Fruit fly (Drosophila melanogaster): ENCODE results near the gene twr.

The twr gene

DNA sequence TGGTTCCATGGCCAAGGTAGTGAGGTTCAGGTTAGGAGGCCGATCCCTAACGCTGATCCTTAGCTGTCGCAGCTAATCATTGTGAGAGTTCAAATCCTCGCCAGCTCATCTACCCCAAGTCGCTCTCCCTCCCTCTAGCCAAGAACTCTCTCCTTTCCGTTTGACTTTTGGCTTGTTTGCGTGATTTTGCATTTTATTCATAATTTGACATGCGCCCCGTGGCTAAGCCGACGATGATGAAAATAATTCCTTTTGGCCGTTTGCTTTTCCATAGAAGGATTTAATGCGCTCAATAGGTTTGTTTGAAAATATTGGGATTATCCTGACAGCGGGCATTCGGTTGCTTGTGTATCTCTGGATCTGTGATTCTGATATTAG lies 5.6 kb downstream of the twr start:
- TF ChIP-seq woc (GFP tag; optimal IDR thresholded peaks at IDR 0.05) (no peak), GATAd (GFP tag; optimal IDR thresholded peaks at IDR 0.05) (no peak), Sp1 (GFP tag; optimal IDR thresholded peaks at IDR 0.05) (no peak), jim (GFP tag; optimal IDR thresholded peaks at IDR 0.05) (no peak), Myc (optimal IDR thresholded peaks at IDR 0.05) (no peak), brk (GFP tag; optimal IDR thresholded peaks at IDR 0.05) (no peak)

DNA sequence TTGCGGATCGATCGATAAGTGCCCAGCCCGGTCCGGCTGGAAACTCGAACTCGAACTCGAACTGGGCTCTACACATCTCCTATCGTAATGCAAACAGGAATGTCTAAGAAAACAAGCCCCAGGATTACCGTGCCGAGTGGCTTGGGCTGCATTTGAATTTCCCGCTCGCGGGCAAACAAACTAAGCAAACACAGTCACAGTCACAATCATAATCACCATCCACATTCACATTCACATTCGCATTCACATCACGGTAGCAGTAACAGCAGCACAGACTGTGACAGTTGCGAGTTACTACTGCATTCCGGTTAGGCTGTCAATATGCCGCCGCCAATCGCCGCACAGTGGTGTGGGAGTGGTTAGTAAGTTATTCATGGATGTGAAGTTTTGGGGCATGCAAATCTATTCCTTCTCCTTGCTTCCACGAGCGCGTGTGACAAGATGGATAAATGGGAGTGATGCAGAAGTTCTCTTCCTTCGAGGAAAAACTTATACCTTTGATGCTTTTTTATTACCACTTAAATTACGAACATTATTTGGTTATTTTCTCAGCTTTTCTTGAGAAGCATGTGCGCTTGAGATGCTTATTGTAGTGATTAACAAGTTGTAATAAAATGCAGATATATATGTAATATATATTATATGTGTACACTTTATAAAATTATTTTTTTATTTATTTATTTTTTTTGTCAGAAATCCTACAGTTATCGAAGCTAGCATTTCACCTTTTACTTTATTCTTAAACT lies 6.9 kb downstream of the twr start:
- TF ChIP-seq dmrt93B (GFP tag; optimal IDR thresholded peaks at IDR 0.05) (no peak), Hnf4 (GFP tag; optimal IDR thresholded peaks at IDR 0.05) (no peak), Myc (optimal IDR thresholded peaks at IDR 0.05) (no peak), sage (GFP tag; optimal IDR thresholded peaks at IDR 0.05) (no peak), foxo (GFP tag; optimal IDR thresholded peaks at IDR 0.05) (no peak), Hr83 (GFP tag; optimal IDR thresholded peaks at IDR 0.05; ENCODE audit: poor library complexity, severe bottlenecking) (no peak), fru (GFP tag; optimal IDR thresholded peaks at IDR 0.05) (no peak), sv (GFP tag; optimal IDR thresholded peaks at IDR 0.05) (no peak), Dif (GFP tag; optimal IDR thresholded peaks at IDR 0.05; ENCODE audit: partially characterized antibody) (no peak), CG32264 (GFP tag; optimal IDR thresholded peaks at IDR 0.05) (no peak), lola (GFP tag; optimal IDR thresholded peaks at IDR 0.05) (no peak), brk (GFP tag; optimal IDR thresholded peaks at IDR 0.05) (no peak), GATAd (GFP tag; optimal IDR thresholded peaks at IDR 0.05) (no peak), h (GFP tag; optimal IDR thresholded peaks at IDR 0.05) (no peak), CrebA (GFP tag; optimal IDR thresholded peaks at IDR 0.05; ENCODE audit: borderline replicate concordance) (no peak), CG9705 (GFP tag; optimal IDR thresholded peaks at IDR 0.05) (no peak), HLH106 (tag; optimal IDR thresholded peaks at IDR 0.05) (no peak), Abd-B (GFP tag; optimal IDR thresholded peaks at IDR 0.05) (no peak), Vsx2 (GFP tag; optimal IDR thresholded peaks at IDR 0.05; ENCODE audit: partially characterized antibody) (no peak)

DNA sequence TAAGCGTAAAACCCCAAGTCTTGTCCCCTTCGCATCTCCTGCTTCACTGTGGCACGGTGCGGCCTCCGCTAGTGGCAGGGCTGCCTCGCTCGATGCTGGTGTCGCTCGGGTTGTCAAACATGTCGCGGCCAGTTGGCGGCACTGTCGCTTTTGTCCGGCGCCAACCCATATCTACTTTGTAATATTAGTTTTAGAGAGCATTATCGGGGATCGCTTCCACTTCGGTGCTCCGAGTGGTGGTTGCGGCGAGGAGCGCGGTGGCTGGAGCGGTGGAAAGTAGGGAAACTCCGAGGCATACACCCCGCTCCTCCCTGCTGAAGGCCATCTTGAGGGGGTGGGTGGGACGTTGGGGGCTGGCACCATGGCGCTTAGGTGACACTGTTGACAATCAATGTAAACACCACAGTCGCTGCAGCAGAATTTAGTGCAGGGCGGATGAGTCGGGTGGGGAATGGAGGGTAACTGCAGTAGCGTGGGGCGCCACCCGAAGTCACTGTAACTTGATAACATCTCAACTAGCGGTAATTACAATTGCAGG lies 7.5 kb downstream of the twr start:
- TF ChIP-seq HLH106 (tag; optimal IDR thresholded peaks at IDR 0.05) (no peak), CG32264 (GFP tag; optimal IDR thresholded peaks at IDR 0.05) (no peak), br (GFP tag; optimal IDR thresholded peaks at IDR 0.05) (no peak), Sp1 (GFP tag; optimal IDR thresholded peaks at IDR 0.05) (no peak), jim (GFP tag; optimal IDR thresholded peaks at IDR 0.05) (no peak), sage (GFP tag; optimal IDR thresholded peaks at IDR 0.05) (no peak), brk (GFP tag; optimal IDR thresholded peaks at IDR 0.05) (no peak), fru (GFP tag; optimal IDR thresholded peaks at IDR 0.05) (no peak)

DNA sequence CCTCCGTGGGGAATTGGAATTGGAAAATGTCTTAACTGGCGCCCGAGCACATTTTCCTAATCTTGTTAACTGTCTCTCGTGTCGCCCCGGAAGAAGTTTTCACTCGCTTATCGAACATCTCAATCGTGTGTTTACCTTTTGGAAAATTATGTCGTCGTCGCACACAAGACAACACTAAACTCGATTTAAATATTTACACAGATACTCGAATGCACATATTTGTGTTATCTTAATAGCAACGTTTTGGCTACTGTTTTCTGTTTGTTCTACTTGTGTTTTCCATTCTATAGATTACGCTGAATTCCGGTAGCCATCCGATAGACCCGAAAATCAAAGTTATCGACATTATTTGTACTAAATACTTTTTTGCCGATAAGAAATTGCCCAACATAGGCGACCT lies 9.6 kb downstream of the twr start:
- TF ChIP-seq Sp1 (GFP tag; optimal IDR thresholded peaks at IDR 0.05) (no peak), dsf (GFP tag; optimal IDR thresholded peaks at IDR 0.05; ENCODE audit: borderline replicate concordance) (no peak), Abd-B (GFP tag; optimal IDR thresholded peaks at IDR 0.05) (no peak), GATAd (GFP tag; optimal IDR thresholded peaks at IDR 0.05) (no peak), dl (GFP tag; optimal IDR thresholded peaks at IDR 0.05; ENCODE audit: insufficient read depth in 1 of 2, partially characterized antibody in 2 of 2) (no peak), sv (GFP tag; optimal IDR thresholded peaks at IDR 0.05) (no peak), jim (GFP tag; optimal IDR thresholded peaks at IDR 0.05) (no peak), Jra (GFP tag; optimal IDR thresholded peaks at IDR 0.05) (no peak), tai (GFP tag; optimal IDR thresholded peaks at IDR 0.05) (no peak), fru (GFP tag; optimal IDR thresholded peaks at IDR 0.05) (no peak), CrebA (GFP tag; optimal IDR thresholded peaks at IDR 0.05; ENCODE audit: borderline replicate concordance) (no peak), ey (GFP tag; optimal IDR thresholded peaks at IDR 0.05) (no peak), foxo (GFP tag; optimal IDR thresholded peaks at IDR 0.05) (no peak), Vsx2 (GFP tag; optimal IDR thresholded peaks at IDR 0.05; ENCODE audit: partially characterized antibody) (no peak), Rel (GFP tag; optimal IDR thresholded peaks at IDR 0.05) (no peak), Rel (tag; optimal IDR thresholded peaks at IDR 0.05) (no peak), sage (GFP tag; optimal IDR thresholded peaks at IDR 0.05) (no peak), woc (GFP tag; optimal IDR thresholded peaks at IDR 0.05) (no peak)

Measured in whole organism, wandering third instar larva.